Fruit fly (Drosophila melanogaster): ENCODE results near the gene CG42699.

dm6 chrX:5783260-5784040 lies 19.1 kb downstream of the CG42699 start:
- TF ChIP-seq EcR (GFP tag; optimal IDR thresholded peaks at IDR 0.05) (no peak), usp (GFP tag; optimal IDR thresholded peaks at IDR 0.05) (no peak), psq (optimal IDR thresholded peaks at IDR 0.05) (no peak), pan (optimal IDR thresholded peaks at IDR 0.05) (no peak)
